Worm (Caenorhabditis elegans): Measurements from ENCODE around the gene des-2.

des-2 gene

DNA sequence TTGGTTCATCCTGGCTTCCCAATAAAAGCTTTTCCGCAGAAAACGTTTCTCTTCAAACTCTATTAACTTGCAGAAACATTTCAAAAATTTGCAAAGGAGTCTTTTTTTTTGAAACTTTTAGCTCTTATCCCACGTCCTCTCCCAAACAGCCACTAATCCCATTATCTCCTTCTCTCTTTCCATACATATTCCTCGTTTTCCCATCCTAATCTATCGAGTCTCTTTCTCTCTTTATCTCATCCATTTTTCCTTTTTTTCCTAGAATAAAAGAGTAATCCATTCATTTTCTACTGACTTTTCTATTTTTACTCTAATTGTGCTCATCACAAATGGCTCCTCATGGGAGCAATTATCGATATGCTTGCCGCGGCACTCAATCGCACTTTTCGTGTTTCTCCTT is 7.2 kb upstream of the des-2 start (continued):
- TF ChIP-seq C34B4.2 (tag; optimal IDR thresholded peaks at IDR 0.05) (no peak), tlp-1 (tag; optimal IDR thresholded peaks at IDR 0.05) (no peak), tbx-2 (tag; optimal IDR thresholded peaks at IDR 0.05) (peak; percentile 74), ztf-4 (tag; optimal IDR thresholded peaks at IDR 0.05) (no peak), ceh-8 (GFP tag; optimal IDR thresholded peaks at IDR 0.05) (no peak), nhr-28 (tag; optimal IDR thresholded peaks at IDR 0.05) (no peak), zag-1 (tag; optimal IDR thresholded peaks at IDR 0.05) (peak; percentile 11), snpc-4 (tag; optimal IDR thresholded peaks at IDR 0.05) (no peak), nhr-71 (tag; optimal IDR thresholded peaks at IDR 0.05) (peak; percentile 42), nhr-84 (tag; optimal IDR thresholded peaks at IDR 0.05) (no peak), mdl-1 (tag; optimal IDR thresholded peaks at IDR 0.05) (no peak)

DNA sequence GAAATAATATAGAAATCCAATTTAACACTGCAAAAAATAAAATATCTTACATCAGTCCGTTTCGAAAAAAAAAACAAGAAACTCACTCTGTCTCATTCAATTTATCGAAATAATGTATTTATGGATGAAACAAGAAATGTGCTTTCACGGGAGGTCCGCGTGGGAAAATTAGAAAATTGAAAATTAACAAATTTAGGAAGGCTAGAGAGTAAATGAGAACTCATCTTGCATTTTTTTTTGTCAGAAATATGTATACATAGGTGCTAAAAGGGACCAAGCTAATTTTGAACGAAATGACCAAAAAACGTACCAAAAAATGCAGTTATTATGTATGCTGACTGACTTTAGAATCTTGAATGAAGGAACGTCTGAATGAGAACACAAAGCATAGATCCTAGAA is 3.1 kb upstream of the des-2 start, which contains the start of gene T26H10.2:
Gene T26H10.2 (minus strand): TSS at position 101 of the 400 bp plus-strand sequence.
- TF ChIP-seq egl-27 (tag; optimal IDR thresholded peaks at IDR 0.05), result no peak
- no peak for TF ChIP-seq lin-13 (GFP tag; optimal IDR thresholded peaks at IDR 0.05)
- no peak for TF ChIP-seq aly-2 (tag; optimal IDR thresholded peaks at IDR 0.05)
- TF ChIP-seq hlh-4 (tag; optimal IDR thresholded peaks at IDR 0.05), result no peak
- TF ChIP-seq nhr-11 (tag; optimal IDR thresholded peaks at IDR 0.05), result no peak
- TF ChIP-seq pax-3 (tag; optimal IDR thresholded peaks at IDR 0.05), result no peak
- TF ChIP-seq efl-1 (optimal IDR thresholded peaks at IDR 0.05), result no peak
- TF ChIP-seq efl-1 (GFP tag; optimal IDR thresholded peaks at IDR 0.05 in 1 of 2), result no peak
- no peak for TF ChIP-seq lin-15B (tag; optimal IDR thresholded peaks at IDR 0.05)
- no peak for TF ChIP-seq ceh-82 (tag; optimal IDR thresholded peaks at IDR 0.05)
- TF ChIP-seq nhr-77 (tag; optimal IDR thresholded peaks at IDR 0.05), result no peak
- no peak for TF ChIP-seq fos-1 (tag; optimal IDR thresholded peaks at IDR 0.05)
- no peak for TF ChIP-seq ceh-88 (GFP tag; IDR thresholded peaks at IDR 0.05)
- TF ChIP-seq blmp-1 (tag; optimal IDR thresholded peaks at IDR 0.05), result no peak
- TF ChIP-seq nhr-71 (tag; optimal IDR thresholded peaks at IDR 0.05), result no peak
- TF ChIP-seq elt-3 (tag; optimal IDR thresholded peaks at IDR 0.05), result no peak

DNA sequence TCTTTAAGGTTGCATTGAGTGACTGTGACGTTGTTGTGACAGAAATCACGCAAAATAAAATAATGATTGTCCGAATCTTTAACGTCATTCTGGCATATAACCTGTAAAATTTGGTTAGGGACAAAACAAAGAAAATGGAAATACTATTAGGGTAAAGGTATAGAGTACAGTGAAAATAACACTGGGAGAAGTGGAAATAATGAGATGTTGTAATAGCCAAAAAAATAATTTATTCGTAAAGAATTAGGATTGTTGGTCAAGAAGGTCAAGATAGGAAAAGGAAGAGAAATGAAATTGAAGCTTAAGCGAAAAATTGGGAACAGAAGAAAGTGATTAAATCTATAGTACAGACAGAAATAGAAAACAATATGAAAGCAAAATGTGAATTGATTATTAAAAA is 6.4 kb downstream of the des-2 start, which contains the start of gene deg-3:
Gene deg-3 (minus strand): TSS at position 101 of the 400 bp plus-strand sequence.
- no peak for TF ChIP-seq efl-1 (optimal IDR thresholded peaks at IDR 0.05)
- TF ChIP-seq efl-1 (GFP tag; optimal IDR thresholded peaks at IDR 0.05 in 1 of 2), result peak in 1 of 2 experiments; percentile 34
- TF ChIP-seq vab-15 (tag; optimal IDR thresholded peaks at IDR 0.05), result no peak

DNA sequence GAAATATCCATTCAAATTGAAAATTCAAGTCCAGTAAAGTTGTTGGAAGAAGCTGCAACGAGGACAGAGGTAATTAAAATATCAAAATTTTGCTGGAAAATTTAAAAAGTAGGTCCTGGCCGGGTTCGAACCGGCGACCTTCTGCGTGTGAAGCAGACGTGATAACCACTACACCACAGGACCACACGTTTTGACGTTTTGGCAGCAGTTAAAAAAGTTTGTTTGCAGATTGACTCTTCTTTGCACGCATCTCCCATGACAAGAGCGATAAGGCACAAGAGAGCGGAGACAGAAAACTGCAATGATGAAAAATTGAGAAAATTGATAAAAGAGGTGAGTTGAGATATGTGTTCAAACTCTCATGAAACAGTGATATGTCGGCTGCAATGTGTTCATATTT is 9.4 kb downstream of the des-2 start:
- no peak for TF ChIP-seq ztf-4 (tag; optimal IDR thresholded peaks at IDR 0.05)
- peak; percentile 19 for TF ChIP-seq C16A3.4 (tag; optimal IDR thresholded peaks at IDR 0.05)
- TF ChIP-seq sup-37 (GFP tag; optimal IDR thresholded peaks at IDR 0.05), result peak; percentile 9
- TF ChIP-seq dpl-1 (GFP tag; optimal IDR thresholded peaks at IDR 0.05), result peak; percentile 16 to 31 (median 20)
- no peak for TF ChIP-seq tbx-2 (tag; optimal IDR thresholded peaks at IDR 0.05)
- peak; percentile 78 for TF ChIP-seq nhr-85 (tag)
- no peak for TF ChIP-seq ceh-8 (GFP tag; optimal IDR thresholded peaks at IDR 0.05)
- peak; percentile 35 for TF ChIP-seq mep-1 (tag; optimal IDR thresholded peaks at IDR 0.05)
- no peak for TF ChIP-seq ztf-11 (tag; optimal IDR thresholded peaks at IDR 0.05)
- TF ChIP-seq snu-23 (GFP tag; optimal IDR thresholded peaks at IDR 0.05), result peak; percentile 74
- no peak for TF ChIP-seq C04F5.9 (tag; optimal IDR thresholded peaks at IDR 0.05)
- no peak for TF ChIP-seq tlp-1 (tag; optimal IDR thresholded peaks at IDR 0.05)
- peak; percentile 71 for TF ChIP-seq rnt-1 (tag; optimal IDR thresholded peaks at IDR 0.05)
- TF ChIP-seq jun-1 (tag; optimal IDR thresholded peaks at IDR 0.05), result no peak
- TF ChIP-seq unc-130 (tag; optimal IDR thresholded peaks at IDR 0.05), result peak; percentile 41
- no peak for TF ChIP-seq alr-1 (tag; optimal IDR thresholded peaks at IDR 0.05; ENCODE audit: borderline replicate concordance)
- TF ChIP-seq nhr-47 (tag; optimal IDR thresholded peaks at IDR 0.05), result no peak
- peak in 1 of 3 experiments; percentile 3 for TF ChIP-seq ceh-82 (tag; optimal IDR thresholded peaks at IDR 0.05)
- TF ChIP-seq mdl-1 (tag; optimal IDR thresholded peaks at IDR 0.05), result peak in 1 of 2 experiments; percentile 59
- TF ChIP-seq nhr-77 (tag; optimal IDR thresholded peaks at IDR 0.05), result peak; percentile 51
- peak; percentile 33 for TF ChIP-seq skn-1 (tag; optimal IDR thresholded peaks at IDR 0.05)
- peak in 1 of 2 experiments; percentile 81 for TF ChIP-seq lin-35 (GFP tag; optimal IDR thresholded peaks at IDR 0.05)
- TF ChIP-seq snpc-4 (tag; optimal IDR thresholded peaks at IDR 0.05), result peak; percentile 32
- no peak for TF ChIP-seq ceh-90 (tag; optimal IDR thresholded peaks at IDR 0.05)
- TF ChIP-seq C34B4.2 (tag; optimal IDR thresholded peaks at IDR 0.05), result no peak
- peak; percentile 73 for TF ChIP-seq nhr-19 (GFP tag; conservative IDR thresholded peaks at IDR 0.05)
- peak; percentile 43 for TF ChIP-seq unc-98 (GFP tag; IDR thresholded peaks at IDR 0.05)
- peak; percentile 68 for TF ChIP-seq lin-14 (GFP tag; optimal IDR thresholded peaks at IDR 0.05)
- no peak for TF ChIP-seq pqm-1 (tag; optimal IDR thresholded peaks at IDR 0.05)
- peak; percentile 6 for TF ChIP-seq xbp-1 (tag; optimal IDR thresholded peaks at IDR 0.05)
